Worm (Caenorhabditis elegans): ENCODE data around the gene pdhk-2.

- no peak for TF ChIP-seq rnt-1 (tag; optimal IDR thresholded peaks at IDR 0.05)
- no peak for TF ChIP-seq pha-4 (tag; optimal IDR thresholded peaks at IDR 0.05)
Measured at ce11 chrIII:8693322-8693721, 47.9 kb downstream of the pdhk-2 start, which contains the start of gene B0303.7.

Data from whole organism, late embryonic.